Worm (Caenorhabditis elegans) whole organism, early embryonic: Measurements from ENCODE around the gene C35D10.5.

ENCODE experiments used
- F13C5.2 ChIP-seq: sonication (generic microtip); optimal IDR thresholded peaks from 2 replicates; lab custom pipeline; 2017; ENCODE audit warnings: mild to moderate bottlenecking, missing genetic modification characterization, inconsistent platforms, missing compliant biosample characterization
- aly-1 ChIP-seq: sonication (generic microtip); optimal IDR thresholded peaks from 2 replicates; lab custom pipeline; 2016; ENCODE audit warnings: missing genetic modification characterization, missing compliant biosample characterization
- ama-1 ChIP-seq: fragments of 150-350 bp; optimal IDR thresholded peaks from 2 replicates; lab custom pipeline; 2014
- flt-1 ChIP-seq: fragments of 200-800 bp; sonication (Bioruptor generic); IDR thresholded peaks from 2 replicates; pipeline ENCODE4 v1.3.6; 2022; ENCODE audit warnings: missing genetic modification characterization, missing compliant biosample characterization
- hmbx-1 ChIP-seq: sonication (generic microtip); optimal IDR thresholded peaks from 2 replicates; lab custom pipeline; 2016; ENCODE audit warnings: mild to moderate bottlenecking, missing genetic modification characterization, missing compliant biosample characterization
- hnd-1 ChIP-seq: sonication (generic microtip); optimal IDR thresholded peaks from 2 replicates; lab custom pipeline; 2016; ENCODE audit warnings: missing genetic modification characterization, missing compliant biosample characterization
- pes-1 ChIP-seq: fragments of 200-800 bp; sonication (Bioruptor generic); IDR thresholded peaks from 2 replicates; pipeline ENCODE4 v1.3.6; 2022; ENCODE audit warnings: missing genetic modification reagents, missing genetic modification characterization, missing compliant biosample characterization
- sea-1 ChIP-seq: fragments of 200-800 bp; sonication (Bioruptor generic); conservative IDR thresholded peaks from 2 replicates; pipeline ENCODE4 v1.3.6; 2022; ENCODE audit warnings: missing genetic modification characterization, missing compliant biosample characterization
- tbx-37 ChIP-seq: fragments of 200-800 bp; sonication (Bioruptor generic); conservative IDR thresholded peaks from 2 replicates; pipeline ENCODE4 v1.3.6; 2022; ENCODE audit warnings: missing genetic modification reagents, missing genetic modification characterization, missing compliant biosample characterization

DNA sequence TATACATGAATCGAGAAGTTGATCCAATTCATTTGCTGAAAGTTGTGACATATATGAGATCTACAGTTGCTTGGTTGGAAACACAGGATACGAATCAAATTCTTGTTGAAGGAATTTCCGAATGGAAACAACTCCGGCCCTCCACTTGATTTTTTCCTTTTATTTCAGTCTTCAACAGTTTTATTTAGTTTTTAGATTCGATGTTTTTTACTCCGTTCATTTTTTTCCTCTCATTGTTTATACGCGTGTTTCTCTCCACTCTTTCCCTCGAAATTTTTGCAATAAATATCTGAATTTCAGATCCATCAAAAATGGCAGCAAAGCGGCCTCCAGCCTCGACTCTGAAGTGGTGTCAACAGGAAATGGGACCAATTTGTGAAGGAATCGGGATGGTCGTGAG is 976 bp downstream of the C35D10.5 start, which contains the start of gene coq-8:
- TF ChIP-seq aly-1 (tag; lab: Kevin White, UChicago) (no peak), tbx-37 (GFP tag; lab: Robert Waterston, UW) (no peak), pes-1 (GFP tag; lab: Robert Waterston, UW) (no peak), ama-1 (lab: Kevin White, UChicago) (no peak), hnd-1 (no peak), sea-1 (GFP tag; lab: Robert Waterston, UW) (no peak), F13C5.2 (tag; lab: Kevin White, UChicago) (no peak), hmbx-1 (tag; lab: Kevin White, UChicago) (no peak), flt-1 (GFP tag; lab: Robert Waterston, UW) (no peak)
